Fruit fly (Drosophila melanogaster) whole organism, adult: ENCODE data around the gene CG44405.

Source experiments
- CG11617 ChIP-seq: fragments of 200-800 bp; sonication (Bioruptor generic); optimal IDR thresholded peaks from 2 replicates; lab custom pipeline; 2017; ENCODE audit warnings: mild to moderate bottlenecking, missing biosample characterization, missing genetic modification reagents, missing genetic modification characterization
- CG12768 ChIP-seq: fragments of 200-800 bp; sonication (Bioruptor generic); optimal IDR thresholded peaks from 2 replicates; lab custom pipeline; 2017; ENCODE audit warnings: missing biosample characterization, missing genetic modification characterization, mild to moderate bottlenecking, moderate library complexity, missing genetic modification reagents
- CG14711 ChIP-seq: fragments of 200-800 bp; sonication (Bioruptor generic); optimal IDR thresholded peaks from 2 replicates; lab custom pipeline; 2018; ENCODE audit warnings: missing biosample characterization, mild to moderate bottlenecking, missing genetic modification characterization, moderate library complexity
- CG1620 ChIP-seq: fragments of 200-800 bp; sonication (Bioruptor generic); optimal IDR thresholded peaks from 2 replicates; lab custom pipeline; 2016; ENCODE audit warnings: missing biosample characterization, missing genetic modification characterization
- CG33017 ChIP-seq: fragments of 200-800 bp; sonication (Bioruptor generic); optimal IDR thresholded peaks from 2 replicates; lab custom pipeline; 2018; ENCODE audit warnings: missing biosample characterization, mild to moderate bottlenecking, missing genetic modification characterization, moderate library complexity
- CG5204 ChIP-seq: fragments of 200-800 bp; sonication (Bioruptor generic); optimal IDR thresholded peaks from 2 replicates; lab custom pipeline; 2016; ENCODE audit warnings: missing biosample characterization, missing genetic modification characterization
- CG7045 ChIP-seq: fragments of 200-800 bp; sonication (Bioruptor generic); optimal IDR thresholded peaks from 2 replicates; lab custom pipeline; 2017; ENCODE audit warnings: missing biosample characterization, mild to moderate bottlenecking, missing genetic modification characterization
- CG7101 ChIP-seq: fragments of 200-800 bp; sonication (Bioruptor generic); optimal IDR thresholded peaks from 2 replicates; lab custom pipeline; 2018; ENCODE audit warnings: missing biosample characterization, mild to moderate bottlenecking, missing genetic modification characterization, moderate library complexity
- Clk ChIP-seq: fragments of 200-800 bp; sonication (Bioruptor generic); optimal IDR thresholded peaks from 2 replicates; lab custom pipeline; 2017; ENCODE audit warnings: missing biosample characterization, missing genetic modification characterization
- Crg-1 ChIP-seq: fragments of 200-800 bp; sonication (Bioruptor generic); optimal IDR thresholded peaks from 2 replicates; lab custom pipeline; 2016; ENCODE audit warnings: missing biosample characterization, missing genetic modification characterization
- Hr96 ChIP-seq: fragments of 200-800 bp; sonication (Bioruptor generic); optimal IDR thresholded peaks from 2 replicates; lab custom pipeline; 2016; ENCODE audit warnings: missing biosample characterization, missing genetic modification characterization
- Mnt ChIP-seq: fragments of 200-800 bp; sonication (Bioruptor generic); optimal IDR thresholded peaks from 2 replicates; lab custom pipeline; 2016; ENCODE audit warnings: missing biosample characterization, mild to moderate bottlenecking, missing genetic modification characterization
- bab1 ChIP-seq: fragments of 200-800 bp; sonication (Bioruptor generic); optimal IDR thresholded peaks from 3 replicates; lab custom pipeline; 2019; ENCODE audit warnings: missing biosample characterization, mild to moderate bottlenecking, missing genetic modification characterization, moderate library complexity
- cic ChIP-seq: fragments of 200-800 bp; sonication (Bioruptor generic); optimal IDR thresholded peaks from 2 replicates; lab custom pipeline; 2017; ENCODE audit warnings: missing biosample characterization, mild to moderate bottlenecking, missing genetic modification characterization, moderate library complexity
- cnc ChIP-seq, 2 experiments: fragments of >200 bp; optimal IDR thresholded peaks; 2 replicates each; lab custom pipeline; 2017
- kay ChIP-seq: fragments of 200-800 bp; sonication (Bioruptor generic); peaks from one replicate; lab custom pipeline; 2016; ENCODE audit warnings: missing biosample characterization, missing genetic modification characterization, borderline replicate concordance
- ovo ChIP-seq: fragments of 200-800 bp; sonication (Bioruptor generic); optimal IDR thresholded peaks from 2 replicates; lab custom pipeline; 2016; ENCODE audit warnings: missing biosample characterization, missing genetic modification characterization
- pad ChIP-seq: fragments of 200-800 bp; sonication (Bioruptor generic); optimal IDR thresholded peaks from 3 replicates; lab custom pipeline; 2017; ENCODE audit warnings: missing biosample characterization, missing genetic modification characterization, mild to moderate bottlenecking, moderate library complexity, missing genetic modification reagents
- tj ChIP-seq: fragments of 200-800 bp; sonication (Bioruptor generic); optimal IDR thresholded peaks from 3 replicates; lab custom pipeline; 2017; ENCODE audit warnings: missing biosample characterization, mild to moderate bottlenecking, missing genetic modification characterization, moderate library complexity
- toe ChIP-seq: fragments of 200-800 bp; sonication (Bioruptor generic); optimal IDR thresholded peaks from 2 replicates; lab custom pipeline; 2016; ENCODE audit warnings: missing biosample characterization, missing genetic modification characterization

CG44405 gene

dm6 chr2L:16315027-16315426, 27.1 kb downstream of the CG44405 start:
- TF ChIP-seq toe (no peak), CG14711 (tag; lab: Kevin White, UChicago) (peak; percentile 80), CG1620 (GFP tag; lab: Kevin White, UChicago) (no peak), Mnt (GFP tag; lab: Kevin White, UChicago) (peak; percentile 83), Clk (GFP tag; lab: Kevin White, UChicago) (no peak), CG33017 (tag; lab: Kevin White, UChicago) (peak; percentile 58), CG7045 (GFP tag; lab: Kevin White, UChicago) (peak; percentile 25), Hr96 (no peak), bab1 (GFP tag; lab: Kevin White, UChicago) (peak; percentile 1), kay (GFP tag; lab: Kevin White, UChicago) (peak; percentile 98), cic (GFP tag; lab: Kevin White, UChicago) (peak; percentile 100), Crg-1 (GFP tag; lab: Kevin White, UChicago) (no peak), tj (GFP tag; lab: Kevin White, UChicago) (peak; percentile 81), CG11617 (GFP tag; lab: Kevin White, UChicago) (peak; percentile 37), cnc (optimal IDR thresholded peaks at IDR 0.05; lab: Kevin White, UChicago) (no peak), CG5204 (GFP tag; lab: Kevin White, UChicago) (no peak), CG12768 (peak; percentile 83), ovo (peak; percentile 35), CG7101 (tag; lab: Kevin White, UChicago) (peak; percentile 54), pad (GFP tag; lab: Kevin White, UChicago) (peak; percentile 32)

DNA sequence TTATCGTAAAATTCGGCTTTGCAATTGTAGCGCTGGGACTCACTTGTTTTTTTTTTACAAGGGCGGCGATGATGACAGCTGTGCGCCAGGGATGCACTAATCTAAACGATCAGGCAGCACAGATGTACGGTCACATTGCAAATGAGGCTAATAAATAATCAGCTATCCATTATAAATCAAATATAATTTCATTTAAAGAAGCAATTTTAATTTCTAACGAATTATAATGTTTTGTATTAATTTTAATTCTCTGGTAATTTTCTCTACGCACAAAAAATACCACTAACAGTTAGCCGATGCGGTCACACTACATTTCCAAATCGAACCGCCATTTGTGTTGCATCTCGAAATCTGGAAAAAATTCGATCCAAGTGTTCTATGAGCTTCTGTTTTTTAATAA, 31.5 kb downstream of the CG44405 start, which contains the start of the genes cni and fzy:
cni (minus strand) TSS at position 79 of the 400 bp plus-strand sequence.
fzy (plus strand) TSS at position 309 of the 400 bp plus-strand sequence.
- TF ChIP-seq CG11617 (GFP tag; lab: Kevin White, UChicago) = peak; percentile 67
- peak; percentile 5 for TF ChIP-seq CG7101 (tag; lab: Kevin White, UChicago)
- peak; percentile 35 for TF ChIP-seq cic (GFP tag; lab: Kevin White, UChicago)
- TF ChIP-seq bab1 (GFP tag; lab: Kevin White, UChicago) = peak; percentile 74
- peak; percentile 29 for TF ChIP-seq CG1620 (GFP tag; lab: Kevin White, UChicago)
- no peak for TF ChIP-seq kay (GFP tag; lab: Kevin White, UChicago)
- peak; percentile 37 for TF ChIP-seq Mnt (GFP tag; lab: Kevin White, UChicago)
- TF ChIP-seq CG14711 (tag; lab: Kevin White, UChicago) = peak; percentile 43
- no peak for TF ChIP-seq Crg-1 (GFP tag; lab: Kevin White, UChicago)

- TF ChIP-seq Hr96 (no peak), toe (no peak), Clk (GFP tag; lab: Kevin White, UChicago) (peak; percentile 28), kay (GFP tag; lab: Kevin White, UChicago) (no peak), cnc (optimal IDR thresholded peaks at IDR 0.05; lab: Kevin White, UChicago) (peak; percentile 46 to 65), ovo (peak; percentile 9), CG5204 (GFP tag; lab: Kevin White, UChicago) (no peak), Mnt (GFP tag; lab: Kevin White, UChicago) (peak; percentile 66), CG7045 (GFP tag; lab: Kevin White, UChicago) (peak; percentile 42), CG14711 (tag; lab: Kevin White, UChicago) (peak; percentile 76), bab1 (GFP tag; lab: Kevin White, UChicago) (peak; percentile 78), cic (GFP tag; lab: Kevin White, UChicago) (peak; percentile 59), CG33017 (tag; lab: Kevin White, UChicago) (peak; percentile 15), Crg-1 (GFP tag; lab: Kevin White, UChicago) (peak; percentile 35), CG11617 (GFP tag; lab: Kevin White, UChicago) (peak; percentile 72), pad (GFP tag; lab: Kevin White, UChicago) (peak; percentile 55), CG7101 (tag; lab: Kevin White, UChicago) (peak; percentile 78), CG12768 (peak; percentile 58), CG1620 (GFP tag; lab: Kevin White, UChicago) (no peak), tj (GFP tag; lab: Kevin White, UChicago) (peak; percentile 89)
These were observed 35.0 kb downstream of the CG44405 start, which contains the start of the genes CG5861 and Syx5 for dm6 chr2L:16307026-16307703. CG5861 (minus strand) TSS chr2L:16307298. Syx5 (plus strand) TSS chr2L:16307346.

- peak; percentile 19 for TF ChIP-seq CG12768
- peak; percentile 51 for TF ChIP-seq bab1 (GFP tag; lab: Kevin White, UChicago)
- TF ChIP-seq CG5204 (GFP tag; lab: Kevin White, UChicago) = no peak
- TF ChIP-seq Crg-1 (GFP tag; lab: Kevin White, UChicago) = peak; percentile 43
- peak; percentile 39 for TF ChIP-seq Mnt (GFP tag; lab: Kevin White, UChicago)
- TF ChIP-seq CG7045 (GFP tag; lab: Kevin White, UChicago) = peak; percentile 33
- no peak for TF ChIP-seq toe
- no peak for TF ChIP-seq cnc (optimal IDR thresholded peaks at IDR 0.05; lab: Kevin White, UChicago)
- TF ChIP-seq CG1620 (GFP tag; lab: Kevin White, UChicago) = peak; percentile 65
- no peak for TF ChIP-seq Hr96
- peak; percentile 75 for TF ChIP-seq CG7101 (tag; lab: Kevin White, UChicago)
- peak; percentile 84 for TF ChIP-seq ovo
- peak; percentile 40 for TF ChIP-seq pad (GFP tag; lab: Kevin White, UChicago)
- TF ChIP-seq CG14711 (tag; lab: Kevin White, UChicago) = peak; percentile 85
- TF ChIP-seq CG11617 (GFP tag; lab: Kevin White, UChicago) = peak; percentile 63
- peak; percentile 98 for TF ChIP-seq kay (GFP tag; lab: Kevin White, UChicago)
- TF ChIP-seq CG33017 (tag; lab: Kevin White, UChicago) = no peak
These were observed 39.3 kb downstream of the CG44405 start, which contains the start of gene GMF for dm6 chr2L:16302773-16303279. GMF (minus strand) TSS chr2L:16302954.
